Worm (Caenorhabditis elegans): ENCODE results near the gene otpl-1.

- TF ChIP-seq unc-39 (tag; optimal IDR thresholded peaks at IDR 0.05): no peak
- TF ChIP-seq nhr-28 (tag; optimal IDR thresholded peaks at IDR 0.05): no peak
- TF ChIP-seq unc-62 (GFP tag; optimal IDR thresholded peaks at IDR 0.05): no peak
- TF ChIP-seq pha-4 (tag; optimal IDR thresholded peaks at IDR 0.05): no peak
- no peak for TF ChIP-seq lin-39 (tag; optimal IDR thresholded peaks at IDR 0.05)
- no peak for TF ChIP-seq fkh-10 (GFP tag; optimal IDR thresholded peaks at IDR 0.05)
- no peak for TF ChIP-seq snpc-4 (tag; optimal IDR thresholded peaks at IDR 0.05)
- TF ChIP-seq nhr-11 (tag; optimal IDR thresholded peaks at IDR 0.05): no peak
- TF ChIP-seq nhr-77 (tag; optimal IDR thresholded peaks at IDR 0.05): no peak
- no peak for TF ChIP-seq nhr-76 (tag; optimal IDR thresholded peaks at IDR 0.05)
Observed at ce11 chrIV:3559201-3559600, 9.6 kb upstream of the otpl-1 start.

All from whole organism, L3 larva.